ENCODE assay signal across 5 worm cellular contexts in genomic region chrX:17135704-17136103, ce11.
A peak's percentile ranks its signal among the peaks of the same experiment; 100 is the strongest.
TF ChIP-seq lines count a peak whose summit lies in the region.

No protein-coding gene starts in this region.

TF ChIP-seq in whole organism, L1 larva, 84 proteins besides CTCF, POLR2A, EP300 and RAD21:
- TF ChIP-seq mdl-1 (tag; optimal IDR thresholded peaks at IDR 0.05; lab: Kevin White, UChicago) (no peak), nhr-71 (tag; optimal IDR thresholded peaks at IDR 0.05; lab: Kevin White, UChicago) (peak; percentile 22), nhr-90 (tag; optimal IDR thresholded peaks at IDR 0.05; lab: Kevin White, UChicago; ENCODE audit: poor library complexity) (peak; percentile 37), nhr-20 (tag; optimal IDR thresholded peaks at IDR 0.05; lab: Kevin White, UChicago) (peak; percentile 2), lin-35 (GFP tag; optimal IDR thresholded peaks at IDR 0.05; lab: Kevin White, UChicago) (peak in 1 of 2 experiments; percentile 31), ama-1 (optimal IDR thresholded peaks at IDR 0.05; lab: Kevin White, UChicago) (peak; percentile 11), elt-2 (tag; optimal IDR thresholded peaks at IDR 0.05; lab: Kevin White, UChicago) (peak; percentile 70), mep-1 (tag; optimal IDR thresholded peaks at IDR 0.05; lab: Kevin White, UChicago) (peak; percentile 10), nhr-85 (tag; lab: Kevin White, UChicago) (peak; percentile 54), ceh-88 (GFP tag; IDR thresholded peaks at IDR 0.05; lab: Robert Waterston, UW) (no peak), efl-1 (optimal IDR thresholded peaks at IDR 0.05; lab: Kevin White, UChicago) (no peak), efl-1 (GFP tag; optimal IDR thresholded peaks at IDR 0.05 in 1 of 2; lab: Kevin White, UChicago) (no peak), lin-13 (GFP tag; optimal IDR thresholded peaks at IDR 0.05; lab: Kevin White, UChicago) (peak; percentile 4), skn-1 (tag; optimal IDR thresholded peaks at IDR 0.05; lab: Kevin White, UChicago) (peak; percentile 28), nhr-11 (tag; optimal IDR thresholded peaks at IDR 0.05; lab: Kevin White, UChicago) (no peak), lin-14 (GFP tag; optimal IDR thresholded peaks at IDR 0.05; lab: Kevin White, UChicago) (no peak)
TF ChIP-seq in whole organism, L1 larva: peak in this region for 10.

TF ChIP-seq in whole organism, L2 larva, 48 proteins besides CTCF, POLR2A, EP300 and RAD21:
- TF ChIP-seq nhr-129 (tag; optimal IDR thresholded peaks at IDR 0.05; lab: Kevin White, UChicago) (peak; percentile 30), crh-2 (tag; optimal IDR thresholded peaks at IDR 0.05; lab: Kevin White, UChicago) (peak; percentile 53), sma-9 (GFP tag; optimal IDR thresholded peaks at IDR 0.05; lab: Kevin White, UChicago) (peak; percentile 20), sma-9 (tag; optimal IDR thresholded peaks at IDR 0.05; lab: Kevin White, UChicago) (no peak), F13H6.1 (tag; optimal IDR thresholded peaks at IDR 0.05; lab: Kevin White, UChicago) (no peak)

TF ChIP-seq in whole organism, L3 larva, 47 proteins besides CTCF, POLR2A, EP300 and RAD21:
- TF ChIP-seq pha-4 (tag; optimal IDR thresholded peaks at IDR 0.05; lab: Kevin White, UChicago) (peak; percentile 38), jun-1 (tag; optimal IDR thresholded peaks at IDR 0.05; lab: Kevin White, UChicago) (peak; percentile 13), mml-1 (tag; optimal IDR thresholded peaks at IDR 0.05; lab: Kevin White, UChicago) (no peak), ama-1 (optimal IDR thresholded peaks at IDR 0.05; lab: Kevin White, UChicago) (peak; percentile 74), pqm-1 (tag; optimal IDR thresholded peaks at IDR 0.05; lab: Kevin White, UChicago) (peak; percentile 40), elt-2 (tag; optimal IDR thresholded peaks at IDR 0.05; lab: Kevin White, UChicago) (peak; percentile 78), nhr-43 (tag; optimal IDR thresholded peaks at IDR 0.05; lab: Kevin White, UChicago; ENCODE audit: poor library complexity, severe bottlenecking) (no peak)

TF ChIP-seq in whole organism, L4 larva, 104 proteins besides CTCF, POLR2A, EP300 and RAD21 (continues in another document):
- TF ChIP-seq daf-19 (GFP tag; conservative IDR thresholded peaks at IDR 0.05; lab: Robert Waterston, UW), result no peak
- no peak for TF ChIP-seq ces-1 (GFP tag; optimal IDR thresholded peaks at IDR 0.05; lab: Kevin White, UChicago)
- no peak for TF ChIP-seq Y75B8A.6 (GFP tag; IDR thresholded peaks at IDR 0.05; lab: Robert Waterston, UW)
- no peak for TF ChIP-seq skn-1 (tag; optimal IDR thresholded peaks at IDR 0.05; lab: Kevin White, UChicago)
- TF ChIP-seq D1046.2 (GFP tag; IDR thresholded peaks at IDR 0.05; lab: Robert Waterston, UW), result no peak
- no peak for TF ChIP-seq zip-11 (GFP tag; IDR thresholded peaks at IDR 0.05; lab: Robert Waterston, UW)
- no peak for TF ChIP-seq ceh-28 (tag; optimal IDR thresholded peaks at IDR 0.05; lab: Kevin White, UChicago)
- no peak for TF ChIP-seq ztf-11 (tag; optimal IDR thresholded peaks at IDR 0.05; lab: Kevin White, UChicago)
- TF ChIP-seq nhr-28 (tag; optimal IDR thresholded peaks at IDR 0.05; lab: Kevin White, UChicago), result peak; percentile 59
- TF ChIP-seq tra-1 (GFP tag; IDR thresholded peaks at IDR 0.05; lab: Robert Waterston, UW), result no peak
- TF ChIP-seq lin-38 (GFP tag; IDR thresholded peaks at IDR 0.05; lab: Robert Waterston, UW), result no peak
- no peak for TF ChIP-seq ZK546.5 (tag; optimal IDR thresholded peaks at IDR 0.05; lab: Kevin White, UChicago)
- peak; percentile 41 for TF ChIP-seq hlh-11 (tag; optimal IDR thresholded peaks at IDR 0.05; lab: Kevin White, UChicago)
- TF ChIP-seq zfp-3 (GFP tag; conservative IDR thresholded peaks at IDR 0.05; lab: Robert Waterston, UW), result 0 out of 2 replicates have a peak, but pooled peaks have one; percentile 35
- TF ChIP-seq dmd-8 (GFP tag; IDR thresholded peaks at IDR 0.05; lab: Robert Waterston, UW), result no peak
- no peak for TF ChIP-seq ZK337.2 (GFP tag; IDR thresholded peaks at IDR 0.05; lab: Robert Waterston, UW)
- TF ChIP-seq pqm-1 (tag; optimal IDR thresholded peaks at IDR 0.05; lab: Kevin White, UChicago), result peak; percentile 34
- no peak for TF ChIP-seq ama-1 (optimal IDR thresholded peaks at IDR 0.05; lab: Kevin White, UChicago)
- no peak for TF ChIP-seq daf-8 (GFP tag; IDR thresholded peaks at IDR 0.05; lab: Robert Waterston, UW)
- TF ChIP-seq nhr-102 (tag; optimal IDR thresholded peaks at IDR 0.05; lab: Kevin White, UChicago), result peak; percentile 37
- 0 out of 2 replicates have a peak, but pooled peaks have one; percentile 0 for TF ChIP-seq php-3 (GFP tag; IDR thresholded peaks at IDR 0.05; lab: Robert Waterston, UW)
- TF ChIP-seq mes-2 (tag; optimal IDR thresholded peaks at IDR 0.05; lab: Kevin White, UChicago; ENCODE audit: poor library complexity, severe bottlenecking), result no peak
- no peak for TF ChIP-seq hif-1 (tag; optimal IDR thresholded peaks at IDR 0.05; lab: Kevin White, UChicago)
- no peak for TF ChIP-seq nhr-11 (tag; optimal IDR thresholded peaks at IDR 0.05; lab: Kevin White, UChicago)
- peak; percentile 70 for TF ChIP-seq mep-1 (tag; optimal IDR thresholded peaks at IDR 0.05; lab: Kevin White, UChicago)
- no peak for TF ChIP-seq jun-1 (tag; optimal IDR thresholded peaks at IDR 0.05; lab: Kevin White, UChicago)
- TF ChIP-seq unc-39 (tag; optimal IDR thresholded peaks at IDR 0.05; lab: Kevin White, UChicago), result no peak
- no peak for TF ChIP-seq zag-1 (tag; optimal IDR thresholded peaks at IDR 0.05; lab: Kevin White, UChicago)
- TF ChIP-seq saeg-2 (GFP tag; IDR thresholded peaks at IDR 0.05; lab: Robert Waterston, UW), result no peak
- no peak for TF ChIP-seq mdl-1 (tag; optimal IDR thresholded peaks at IDR 0.05; lab: Kevin White, UChicago)
- TF ChIP-seq ztf-7 (tag; optimal IDR thresholded peaks at IDR 0.05; lab: Kevin White, UChicago), result no peak
- no peak for TF ChIP-seq Y5F2A.4 (GFP tag; optimal IDR thresholded peaks at IDR 0.05; lab: Kevin White, UChicago)
- TF ChIP-seq ceh-62 (tag; optimal IDR thresholded peaks at IDR 0.05; lab: Kevin White, UChicago), result no peak
- no peak for TF ChIP-seq fkh-10 (GFP tag; optimal IDR thresholded peaks at IDR 0.05; lab: Kevin White, UChicago)
- TF ChIP-seq nhr-76 (tag; optimal IDR thresholded peaks at IDR 0.05; lab: Kevin White, UChicago), result no peak

TF ChIP-seq in whole organism, young adult, 124 proteins besides CTCF, POLR2A, EP300 and RAD21:
- TF ChIP-seq Y95B8A.8 (GFP tag; IDR thresholded peaks at IDR 0.05; lab: Robert Waterston, UW) (no peak), rec-8 (tag; optimal IDR thresholded peaks at IDR 0.05; lab: Kevin White, UChicago) (no peak), nfyb-1 (GFP tag; IDR thresholded peaks at IDR 0.05; lab: Robert Waterston, UW) (0 out of 2 replicates have a peak, but pooled peaks have one; percentile 61), mcd-1 (GFP tag; IDR thresholded peaks at IDR 0.05; lab: Robert Waterston, UW) (no peak), nhr-80 (tag; optimal IDR thresholded peaks at IDR 0.05; lab: Kevin White, UChicago) (peak; percentile 64), Y67H2A.10 (GFP tag; conservative IDR thresholded peaks at IDR 0.05; lab: Robert Waterston, UW) (no peak), bed-1 (GFP tag; IDR thresholded peaks at IDR 0.05; lab: Robert Waterston, UW) (no peak), nhr-90 (tag; optimal IDR thresholded peaks at IDR 0.05; lab: Kevin White, UChicago) (peak; percentile 31), fkh-3 (tag; optimal IDR thresholded peaks at IDR 0.05; lab: Kevin White, UChicago) (no peak), athp-1 (tag; optimal IDR thresholded peaks at IDR 0.05; lab: Kevin White, UChicago) (no peak), dpff-1 (tag; optimal IDR thresholded peaks at IDR 0.05; lab: Kevin White, UChicago) (no peak), madf-10 (tag; optimal IDR thresholded peaks at IDR 0.05; lab: Kevin White, UChicago) (no peak), rpc-1 (optimal IDR thresholded peaks at IDR 0.05; lab: Kevin White, UChicago) (no peak), rpc-1 (tag; optimal IDR thresholded peaks at IDR 0.05; lab: Kevin White, UChicago) (no peak), hlh-26 (GFP tag; conservative IDR thresholded peaks at IDR 0.05; lab: Robert Waterston, UW) (no peak), ztf-22 (GFP tag; optimal IDR thresholded peaks at IDR 0.05; lab: Kevin White, UChicago) (no peak), F23B12.7 (tag; optimal IDR thresholded peaks at IDR 0.05; lab: Kevin White, UChicago; ENCODE audit: insufficient read depth) (no peak), K11D2.4 (GFP tag; IDR thresholded peaks at IDR 0.05; lab: Robert Waterston, UW) (no peak), attf-5 (GFP tag; optimal IDR thresholded peaks at IDR 0.05; lab: Kevin White, UChicago) (peak; percentile 10), egl-44 (GFP tag; IDR thresholded peaks at IDR 0.05; lab: Robert Waterston, UW) (no peak), hsf-1 (GFP tag; IDR thresholded peaks at IDR 0.05; lab: Robert Waterston, UW) (no peak), cebp-1 (GFP tag; IDR thresholded peaks at IDR 0.05; lab: Robert Waterston, UW) (no peak), cebp-1 (tag; optimal IDR thresholded peaks at IDR 0.05; lab: Kevin White, UChicago) (peak; percentile 60)
